Worm (Caenorhabditis elegans) whole organism, L1 larva: Measurements from ENCODE around the gene lgc-14.

Experiments used
- alr-1 ChIP-seq: fragments of 200-800 bp; sonication (Bioruptor generic); optimal IDR thresholded peaks from 2 replicates; lab custom pipeline; 2018; ENCODE audit warnings: borderline replicate concordance, mild to moderate bottlenecking, missing genetic modification characterization, missing compliant biosample characterization
- fkh-10 ChIP-seq: sonication (generic microtip); optimal IDR thresholded peaks from 2 replicates; lab custom pipeline; 2017; ENCODE audit warnings: missing biosample characterization, missing genetic modification reagents, missing genetic modification characterization
- fos-1 ChIP-seq: fragments of 150-350 bp; optimal IDR thresholded peaks from 2 replicates; lab custom pipeline; 2014; ENCODE audit warnings: missing biosample characterization, missing genetic modification characterization
- mef-2 ChIP-seq: fragments of 150-350 bp; optimal IDR thresholded peaks from 2 replicates; lab custom pipeline; 2014; ENCODE audit warnings: missing biosample characterization, missing genetic modification characterization
- pqm-1 ChIP-seq: sonication (generic microtip); optimal IDR thresholded peaks from 3 replicates; lab custom pipeline; 2017; ENCODE audit warnings: missing biosample characterization, missing genetic modification characterization

DNA sequence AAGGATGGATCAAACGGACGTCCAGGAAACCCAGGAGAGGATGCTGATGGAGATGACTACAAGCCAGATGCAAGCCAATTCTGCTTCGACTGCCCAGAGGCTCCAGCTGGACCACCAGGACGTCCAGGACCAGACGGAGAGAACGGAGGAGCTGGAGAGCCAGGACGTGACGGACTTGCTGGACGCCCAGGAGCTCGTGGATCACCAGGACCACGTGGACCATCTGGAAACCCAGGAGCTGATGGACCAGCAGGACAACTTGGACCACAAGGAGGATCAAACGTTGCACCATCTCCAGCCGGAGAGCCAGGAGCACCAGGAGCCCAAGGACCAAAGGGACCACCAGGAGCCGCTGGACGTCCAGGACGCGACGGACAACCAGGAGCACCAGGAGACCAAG, 5.9 kb upstream of the lgc-14 start:
- TF ChIP-seq pqm-1 (no peak), alr-1 (tag; lab: Kevin White, UChicago) (no peak), fos-1 (tag; lab: Kevin White, UChicago) (no peak), fkh-10 (GFP tag; lab: Kevin White, UChicago) (no peak), mef-2 (tag; lab: Kevin White, UChicago) (no peak)
